Fruit fly (Drosophila melanogaster): ENCODE data around the gene CG12535.

Gene CG12535

DNA sequence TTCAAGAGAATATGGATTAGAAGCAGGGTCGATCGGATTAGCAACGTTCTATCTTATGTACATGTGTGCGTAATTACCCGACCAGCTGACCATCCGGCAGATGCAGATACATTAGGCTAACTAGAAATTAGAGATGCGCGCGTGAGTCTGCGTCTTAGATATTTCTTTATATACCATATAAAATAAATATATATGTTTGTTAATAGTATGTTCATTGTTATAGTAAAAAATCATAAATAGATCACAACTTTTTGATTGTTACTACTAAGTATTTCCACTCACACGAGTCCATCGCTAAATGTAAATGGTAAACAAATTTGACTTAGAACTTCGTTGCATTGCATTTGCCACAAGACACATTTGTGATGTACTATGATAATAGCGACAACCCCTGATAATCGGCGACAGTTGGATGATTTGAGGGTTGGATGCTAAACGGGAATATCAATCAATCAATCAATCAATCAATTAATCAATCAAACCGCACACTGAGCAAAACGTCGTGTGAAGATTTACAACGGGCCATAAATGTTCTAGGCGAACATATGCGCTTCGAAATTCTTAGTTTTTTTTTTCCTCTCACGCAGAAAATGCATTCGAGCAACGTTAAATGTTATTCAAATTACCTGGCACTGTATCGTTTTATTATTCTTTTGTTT lies 51.8 kb downstream of the CG12535 start (continued):
- TF ChIP-seq eve (GFP tag; optimal IDR thresholded peaks at IDR 0.05): no peak
- no peak for TF ChIP-seq CG30431 (GFP tag; optimal IDR thresholded peaks at IDR 0.05)
- TF ChIP-seq CG3995 (GFP tag; optimal IDR thresholded peaks at IDR 0.05): no peak
- no peak for TF ChIP-seq Elba2 (GFP tag; optimal IDR thresholded peaks at IDR 0.05)
- no peak for TF ChIP-seq Nf-YA (GFP tag; IDR thresholded peaks at IDR 0.05)
- TF ChIP-seq Lpt (GFP tag; optimal IDR thresholded peaks at IDR 0.05): no peak
- TF ChIP-seq HmgD (GFP tag; optimal IDR thresholded peaks at IDR 0.05): no peak
- TF ChIP-seq Tbp (GFP tag; optimal IDR thresholded peaks at IDR 0.05): no peak
- TF ChIP-seq az2 (GFP tag; optimal IDR thresholded peaks at IDR 0.05): no peak
- peak; percentile 43 for TF ChIP-seq fd3F (GFP tag; optimal IDR thresholded peaks at IDR 0.05)
- no peak for TF ChIP-seq CG9215 (GFP tag; IDR thresholded peaks at IDR 0.05)
- TF ChIP-seq MTF-1 (GFP tag; optimal IDR thresholded peaks at IDR 0.05; ENCODE audit: borderline replicate concordance): no peak
- TF ChIP-seq fru (optimal IDR thresholded peaks at IDR 0.05): no peak
- no peak for TF ChIP-seq MBD-R2 (GFP tag; IDR thresholded peaks at IDR 0.05)
- TF ChIP-seq jing (GFP tag; optimal IDR thresholded peaks at IDR 0.05): no peak
- TF ChIP-seq tup (GFP tag; optimal IDR thresholded peaks at IDR 0.05): no peak
- TF ChIP-seq ash1 (GFP tag; optimal IDR thresholded peaks at IDR 0.05): no peak
- no peak for TF ChIP-seq her (GFP tag; optimal IDR thresholded peaks at IDR 0.05)
- peak; percentile 29; the same call in 1 of the 2 replicates for TF ChIP-seq Ada2b (GFP tag; IDR thresholded peaks at IDR 0.05)
- no peak for TF ChIP-seq kni (GFP tag; optimal IDR thresholded peaks at IDR 0.05)
- no peak for TF ChIP-seq tin (GFP tag; optimal IDR thresholded peaks at IDR 0.05)
- TF ChIP-seq nerfin-2 (GFP tag; IDR thresholded peaks at IDR 0.05; ENCODE audit: partially characterized antibody): no peak
- TF ChIP-seq nom (GFP tag; optimal IDR thresholded peaks at IDR 0.05): no peak
- no peak for TF ChIP-seq CTCF (GFP tag; optimal IDR thresholded peaks at IDR 0.05)
- TF ChIP-seq CG7372 (GFP tag; IDR thresholded peaks at IDR 0.05): 0 out of 2 replicates have a peak, but pooled peaks have one; percentile 32
- TF ChIP-seq al (GFP tag; IDR thresholded peaks at IDR 0.05): no peak
- no peak for TF ChIP-seq crol (GFP tag; IDR thresholded peaks at IDR 0.05)
- no peak for TF ChIP-seq btn (GFP tag; optimal IDR thresholded peaks at IDR 0.05)
- no peak for TF ChIP-seq Mad (GFP tag; optimal IDR thresholded peaks at IDR 0.05)
- no peak for TF ChIP-seq CG4424 (GFP tag; optimal IDR thresholded peaks at IDR 0.05)
- 0 out of 2 replicates have a peak, but pooled peaks have one; percentile 20 for TF ChIP-seq CG4360 (GFP tag; IDR thresholded peaks at IDR 0.05)
- no peak for TF ChIP-seq CG14667 (GFP tag; IDR thresholded peaks at IDR 0.05)
- no peak for TF ChIP-seq Bdp1 (GFP tag; optimal IDR thresholded peaks at IDR 0.05)
- TF ChIP-seq Dip2 (GFP tag; IDR thresholded peaks at IDR 0.05): no peak
- no peak for TF ChIP-seq Nf-YC (tag; optimal IDR thresholded peaks at IDR 0.05)
- TF ChIP-seq CG12942 (GFP tag; optimal IDR thresholded peaks at IDR 0.05): no peak
- no peak for TF ChIP-seq psq (GFP tag; optimal IDR thresholded peaks at IDR 0.05)
- TF ChIP-seq Doc3 (GFP tag; IDR thresholded peaks at IDR 0.05; ENCODE audit: partially characterized antibody): peak; percentile 64; the same call in 1 of the 3 replicates
- no peak for TF ChIP-seq CG8089 (GFP tag; optimal IDR thresholded peaks at IDR 0.05)
- no peak for TF ChIP-seq CG16863 (GFP tag; optimal IDR thresholded peaks at IDR 0.05)
- TF ChIP-seq inv (GFP tag; IDR thresholded peaks at IDR 0.05; ENCODE audit: partially characterized antibody): no peak
- TF ChIP-seq YL-1 (GFP tag; optimal IDR thresholded peaks at IDR 0.05): no peak
- TF ChIP-seq mirr (GFP tag; optimal IDR thresholded peaks at IDR 0.05): no peak
- TF ChIP-seq CG10366 (GFP tag; IDR thresholded peaks at IDR 0.05): peak; percentile 43
- TF ChIP-seq Nf-YB (GFP tag; optimal IDR thresholded peaks at IDR 0.05): no peak
- peak; percentile 7 for TF ChIP-seq Abd-B (GFP tag; optimal IDR thresholded peaks at IDR 0.05)
- no peak for TF ChIP-seq CG3065 (GFP tag; optimal IDR thresholded peaks at IDR 0.05)
- TF ChIP-seq CG2678 (tag; optimal IDR thresholded peaks at IDR 0.05): peak; percentile 37
- no peak for TF ChIP-seq CG8944 (GFP tag; optimal IDR thresholded peaks at IDR 0.05)
- peak; percentile 46 for TF ChIP-seq CG14710 (tag; optimal IDR thresholded peaks at IDR 0.05)
- TF ChIP-seq BtbVII (GFP tag; optimal IDR thresholded peaks at IDR 0.05): no peak
- no peak for TF ChIP-seq CG5180 (GFP tag; optimal IDR thresholded peaks at IDR 0.05)
